Fruit fly (Drosophila melanogaster) whole organism, embryonic: ENCODE results near the gene Bx42.

Experiments used
- CG11085 ChIP-seq: fragments of 200-800 bp; sonication (Bioruptor generic); IDR thresholded peaks from 2 replicates; pipeline ENCODE4 v1.3.6; 2022; ENCODE audit warnings: missing biosample characterization, missing genetic modification characterization
- CG14014 ChIP-seq: fragments of 200-800 bp; sonication (Bioruptor generic); IDR thresholded peaks from 2 replicates; pipeline ENCODE4 v1.3.6; 2022; ENCODE audit warnings: missing biosample characterization, missing genetic modification characterization
- CG14710 ChIP-seq: fragments of 200-800 bp; sonication (Bioruptor generic); optimal IDR thresholded peaks from 3 replicates; lab custom pipeline; 2019; ENCODE audit warnings: missing biosample characterization, mild to moderate bottlenecking, missing genetic modification characterization, moderate library complexity
- CG15696 ChIP-seq: fragments of 200-800 bp; sonication (Bioruptor generic); optimal IDR thresholded peaks from 2 replicates; lab custom pipeline; 2019; ENCODE audit warnings: missing biosample characterization, mild to moderate bottlenecking, missing genetic modification characterization, moderate library complexity
- CG17361 ChIP-seq: fragments of 200-800 bp; sonication (Bioruptor generic); IDR thresholded peaks from 3 replicates; pipeline ENCODE4 v1.3.6; 2022; ENCODE audit warnings: missing biosample characterization, missing genetic modification characterization
- CG1792 ChIP-seq: fragments of 200-800 bp; sonication (Bioruptor generic); optimal IDR thresholded peaks from 2 replicates; lab custom pipeline; 2016; ENCODE audit warnings: missing biosample characterization, missing genetic modification characterization
- CG31441 ChIP-seq: fragments of 200-800 bp; sonication (Bioruptor generic); IDR thresholded peaks from 2 replicates; pipeline ENCODE4 v1.3.6; 2022; ENCODE audit warnings: missing biosample characterization, missing genetic modification characterization
- CG6683 ChIP-seq: fragments of 200-800 bp; sonication (Bioruptor generic); optimal IDR thresholded peaks from 2 replicates; lab custom pipeline; 2017; ENCODE audit warnings: missing biosample characterization, mild to moderate bottlenecking, missing genetic modification characterization, missing genetic modification reagents
- CG8089 ChIP-seq: fragments of 200-800 bp; sonication (Bioruptor generic); optimal IDR thresholded peaks from 3 replicates; lab custom pipeline; 2016; ENCODE audit warnings: missing biosample characterization, missing genetic modification characterization
- CG8388 ChIP-seq: fragments of 200-800 bp; sonication (Bioruptor generic); optimal IDR thresholded peaks from 2 replicates; lab custom pipeline; 2019; ENCODE audit warnings: missing biosample characterization, mild to moderate bottlenecking, missing genetic modification characterization, moderate library complexity
- CG9932 ChIP-seq: fragments of 200-800 bp; sonication (Bioruptor generic); IDR thresholded peaks from 2 replicates; pipeline ENCODE4 v1.3.6; 2022; ENCODE audit warnings: missing biosample characterization, missing genetic modification characterization
- CHES-1-like ChIP-seq: fragments of 200-800 bp; sonication (Bioruptor generic); optimal IDR thresholded peaks from 2 replicates; lab custom pipeline; 2016; ENCODE audit warnings: missing biosample characterization, missing genetic modification characterization
- Dek ChIP-seq: fragments of 200-800 bp; sonication (Bioruptor generic); optimal IDR thresholded peaks from 3 replicates; lab custom pipeline; 2019; ENCODE audit warnings: missing biosample characterization, mild to moderate bottlenecking, missing genetic modification characterization, moderate library complexity
- E2f1 ChIP-seq: fragments of 200-800 bp; sonication (Bioruptor generic); IDR thresholded peaks from 2 replicates; pipeline ENCODE4 v1.3.6; 2022; ENCODE audit warnings: missing biosample characterization, missing genetic modification characterization
- Fer1 ChIP-seq: fragments of 200-800 bp; sonication (Bioruptor generic); optimal IDR thresholded peaks from 2 replicates; lab custom pipeline; 2017; ENCODE audit warnings: missing biosample characterization, mild to moderate bottlenecking, missing genetic modification characterization
- Fer2 ChIP-seq: fragments of 200-800 bp; sonication (Bioruptor generic); optimal IDR thresholded peaks from 2 replicates; lab custom pipeline; 2018; ENCODE audit warnings: missing biosample characterization, mild to moderate bottlenecking, missing genetic modification characterization, moderate library complexity
- Fer3 ChIP-seq: fragments of 200-800 bp; sonication (Bioruptor generic); optimal IDR thresholded peaks from 2 replicates; lab custom pipeline; 2018; ENCODE audit warnings: missing biosample characterization, mild to moderate bottlenecking, missing genetic modification characterization, moderate library complexity
- Hsf ChIP-seq: fragments of 200-800 bp; sonication (Bioruptor generic); optimal IDR thresholded peaks from 3 replicates; lab custom pipeline; 2016; ENCODE audit warnings: missing biosample characterization, missing genetic modification characterization
- Lhr ChIP-seq: fragments of 200-800 bp; sonication (Bioruptor generic); optimal IDR thresholded peaks from 3 replicates; lab custom pipeline; 2017; ENCODE audit warnings: mild to moderate bottlenecking, missing biosample characterization, missing genetic modification reagents, missing genetic modification characterization
- Meics ChIP-seq: fragments of 200-800 bp; sonication (Bioruptor generic); optimal IDR thresholded peaks from 2 replicates; lab custom pipeline; 2017; ENCODE audit warnings: missing biosample characterization, mild to moderate bottlenecking, missing genetic modification characterization
- Nf-YC ChIP-seq: fragments of 200-800 bp; optimal IDR thresholded peaks from 3 replicates; lab custom pipeline; 2019; ENCODE audit warnings: missing biosample characterization, mild to moderate bottlenecking, missing genetic modification characterization, moderate library complexity
- Oli ChIP-seq: fragments of 200-800 bp; sonication (Bioruptor generic); optimal IDR thresholded peaks from 2 replicates; lab custom pipeline; 2018; ENCODE audit warnings: missing biosample characterization, mild to moderate bottlenecking, missing genetic modification characterization, moderate library complexity
- Ptx1 ChIP-seq: fragments of 200-800 bp; sonication (Bioruptor generic); IDR thresholded peaks from 2 replicates; pipeline ENCODE4 v1.3.6; 2022; ENCODE audit warnings: missing biosample characterization, missing genetic modification characterization
- Xrp1 ChIP-seq: fragments of 200-800 bp; sonication (Bioruptor generic); IDR thresholded peaks from 2 replicates; pipeline ENCODE4 v1.3.6; 2022; ENCODE audit warnings: missing biosample characterization, missing genetic modification characterization
- bowl ChIP-seq: fragments of 200-800 bp; sonication (Bioruptor generic); IDR thresholded peaks from 2 replicates; pipeline ENCODE4 v1.3.6; 2022; ENCODE audit warnings: missing biosample characterization, missing genetic modification characterization
- chn ChIP-seq: fragments of 200-800 bp; sonication (Bioruptor generic); optimal IDR thresholded peaks from 2 replicates; lab custom pipeline; 2016; ENCODE audit warnings: missing biosample characterization, missing genetic modification characterization
- crc ChIP-seq: fragments of 200-800 bp; sonication (Bioruptor generic); optimal IDR thresholded peaks from 2 replicates; lab custom pipeline; 2016; ENCODE audit warnings: missing biosample characterization, missing genetic modification characterization
- crp ChIP-seq, 2 experiments: fragments of 200-800 bp; sonication (Bioruptor generic); optimal IDR thresholded peaks; 2 replicates in 1 of 2; 3 replicates in 1 of 2; lab custom pipeline; 2017; ENCODE audit warnings: missing biosample characterization in 2 of 2, missing genetic modification characterization in 2 of 2, mild to moderate bottlenecking in 1 of 2, moderate library complexity in 1 of 2
- ems ChIP-seq: fragments of 200-800 bp; sonication (Bioruptor generic); optimal IDR thresholded peaks from 3 replicates; lab custom pipeline; 2016; ENCODE audit warnings: missing biosample characterization, missing genetic modification characterization
- esg ChIP-seq: fragments of 200-800 bp; sonication (Bioruptor generic); conservative IDR thresholded peaks from 2 replicates; pipeline ENCODE4 v1.3.6; 2022; ENCODE audit warnings: missing biosample characterization, missing genetic modification characterization
- exex ChIP-seq: fragments of 200-800 bp; sonication (Bioruptor generic); optimal IDR thresholded peaks from 4 replicates; lab custom pipeline; 2018; ENCODE audit warnings: missing biosample characterization, mild to moderate bottlenecking, missing genetic modification characterization, moderate library complexity
- fu2 ChIP-seq: fragments of 200-800 bp; sonication (Bioruptor generic); optimal IDR thresholded peaks from 2 replicates; lab custom pipeline; 2016; ENCODE audit warnings: missing biosample characterization, missing genetic modification characterization
- gro ChIP-seq: fragments of 200-800 bp; sonication (Bioruptor generic); optimal IDR thresholded peaks from 2 replicates; lab custom pipeline; 2016; ENCODE audit warnings: missing biosample characterization, missing genetic modification characterization
- gsb-n ChIP-seq: fragments of 200-800 bp; sonication (Bioruptor generic); optimal IDR thresholded peaks from 3 replicates; lab custom pipeline; 2018; ENCODE audit warnings: missing biosample characterization, mild to moderate bottlenecking, missing genetic modification characterization
- hbn ChIP-seq: fragments of 200-800 bp; sonication (Bioruptor generic); IDR thresholded peaks from 2 replicates; pipeline ENCODE4 v1.3.6; 2022; ENCODE audit warnings: missing biosample characterization, missing genetic modification characterization; ENCODE audit not compliant: partially characterized antibody
- ind ChIP-seq: fragments of 200-800 bp; sonication (Bioruptor generic); optimal IDR thresholded peaks from 3 replicates; lab custom pipeline; 2016; ENCODE audit warnings: missing biosample characterization, missing genetic modification characterization
- jumu ChIP-seq: fragments of 200-800 bp; sonication (Bioruptor generic); optimal IDR thresholded peaks from 3 replicates; lab custom pipeline; 2016; ENCODE audit warnings: missing biosample characterization, missing genetic modification characterization
- lmd ChIP-seq: fragments of 200-800 bp; sonication (Bioruptor generic); IDR thresholded peaks from 2 replicates; pipeline ENCODE4 v1.3.6; 2022; ENCODE audit warnings: missing biosample characterization, missing genetic modification characterization
- nom ChIP-seq: fragments of 200-800 bp; sonication (Bioruptor generic); optimal IDR thresholded peaks from 2 replicates; lab custom pipeline; 2017; ENCODE audit warnings: missing biosample characterization, missing genetic modification characterization, mild to moderate bottlenecking, moderate library complexity, missing genetic modification reagents
- prd ChIP-seq, 3 experiments: fragments of >200 bp in 2 of 3; fragments of 200-800 bp in 1 of 3; sonication (Bioruptor generic) in 1 of 3; optimal IDR thresholded peaks in 2 of 3; IDR thresholded peaks in 1 of 3; 2 replicates in 2 of 3; 3 replicates in 1 of 3; pipeline versions ENCODE4 v1.3.6 to Lab custom; 2017 to 2022; ENCODE audit warnings: missing biosample characterization in 1 of 3, missing genetic modification characterization in 1 of 3
- repo ChIP-seq: fragments of 200-800 bp; sonication (Bioruptor generic); optimal IDR thresholded peaks from 2 replicates; lab custom pipeline; 2016; ENCODE audit warnings: missing biosample characterization, missing genetic modification characterization
- scrt ChIP-seq: fragments of 200-800 bp; sonication (Bioruptor generic); optimal IDR thresholded peaks from 2 replicates; lab custom pipeline; 2018; ENCODE audit warnings: missing biosample characterization, mild to moderate bottlenecking, missing genetic modification characterization, moderate library complexity
- seq ChIP-seq: fragments of 200-800 bp; sonication (Bioruptor generic); IDR thresholded peaks from 2 replicates; pipeline ENCODE4 v1.3.6; 2022; ENCODE audit warnings: missing biosample characterization, missing genetic modification characterization
- sisA ChIP-seq: fragments of 200-800 bp; sonication (Bioruptor generic); IDR thresholded peaks from 2 replicates; pipeline ENCODE4 v1.3.6; 2022; ENCODE audit warnings: missing biosample characterization, missing genetic modification characterization
- sob ChIP-seq: fragments of 200-800 bp; sonication (Bioruptor generic); IDR thresholded peaks from 2 replicates; pipeline ENCODE4 v1.3.6; 2022; ENCODE audit warnings: missing biosample characterization, missing genetic modification characterization
- tin ChIP-seq: fragments of 200-800 bp; sonication (Bioruptor generic); optimal IDR thresholded peaks from 3 replicates; lab custom pipeline; 2016; ENCODE audit warnings: missing biosample characterization, missing genetic modification characterization
- trem ChIP-seq: fragments of 200-800 bp; optimal IDR thresholded peaks from 3 replicates; lab custom pipeline; 2019; ENCODE audit warnings: missing biosample characterization, mild to moderate bottlenecking, missing genetic modification characterization, moderate library complexity
- trh ChIP-seq: fragments of 200-800 bp; sonication (Bioruptor generic); optimal IDR thresholded peaks from 2 replicates; lab custom pipeline; 2016; ENCODE audit warnings: missing biosample characterization, missing genetic modification characterization
- unc-4 ChIP-seq: fragments of 200-800 bp; sonication (Bioruptor generic); IDR thresholded peaks from 2 replicates; pipeline ENCODE4 v1.3.6; 2022; ENCODE audit warnings: missing biosample characterization, missing genetic modification characterization; ENCODE audit not compliant: partially characterized antibody
- vnd ChIP-seq: fragments of 200-800 bp; sonication (Bioruptor generic); IDR thresholded peaks from 3 replicates; pipeline ENCODE4 v1.3.6; 2022; ENCODE audit warnings: missing biosample characterization, missing genetic modification characterization; ENCODE audit not compliant: partially characterized antibody

The Bx42 gene

DNA sequence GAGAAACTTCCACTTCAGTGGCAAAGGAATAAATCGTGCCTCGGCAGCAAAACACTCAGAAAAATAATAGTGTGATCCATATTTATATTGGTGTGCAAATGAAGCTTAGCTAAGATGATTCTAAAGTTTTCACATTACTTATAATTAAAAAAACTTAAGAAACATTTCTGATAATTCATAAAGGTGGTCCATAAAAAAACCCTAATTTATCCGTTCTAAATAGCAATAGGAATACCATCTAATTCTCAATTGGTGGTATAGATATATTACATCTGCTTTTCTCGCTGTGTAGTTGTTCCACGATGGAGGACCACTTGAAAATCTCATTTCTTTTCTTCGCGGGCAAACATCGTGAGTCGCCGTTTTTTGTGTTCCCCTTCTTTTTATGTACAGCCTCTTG lies 48.7 kb upstream of the Bx42 start (continued):
- TF ChIP-seq Lhr (GFP tag; lab: Kevin White, UChicago) (no peak), ind (GFP tag; lab: Kevin White, UChicago) (peak; percentile 61), CG1792 (GFP tag; lab: Kevin White, UChicago) (peak; percentile 23), scrt (GFP tag; lab: Kevin White, UChicago) (peak; percentile 39), trem (peak; percentile 44), CG17361 (GFP tag; lab: Robert Waterston, UW) (peak; percentile 64; the same call in 2 of the 3 replicates), vnd (no peak), CG8089 (GFP tag; lab: Kevin White, UChicago) (peak; percentile 39), trh (GFP tag; lab: Kevin White, UChicago) (peak; percentile 14), Fer2 (tag; lab: Kevin White, UChicago) (peak; percentile 23), Nf-YC (tag; lab: Kevin White, UChicago) (peak; percentile 10), crp (GFP tag; optimal IDR thresholded peaks at IDR 0.05; lab: Kevin White, UChicago) (no peak), repo (no peak), CG8388 (GFP tag; lab: Kevin White, UChicago) (peak; percentile 39), ems (peak; percentile 9), CG6683 (GFP tag; lab: Kevin White, UChicago) (peak; percentile 9), prd (optimal IDR thresholded peaks at IDR 0.05; lab: Kevin White, UChicago) (no peak), prd (GFP tag; IDR thresholded peaks at IDR 0.05; lab: Robert Waterston, UW) (peak; percentile 43; the same call in 2 of the 3 replicates), gro (peak; percentile 29), gsb-n (tag; lab: Kevin White, UChicago) (peak; percentile 9), CG14710 (tag; lab: Kevin White, UChicago) (peak; percentile 73), CG11085 (GFP tag; lab: Robert Waterston, UW) (no peak), seq (GFP tag; lab: Robert Waterston, UW) (0 out of 2 replicates have a peak, but pooled peaks have one; percentile 13), unc-4 (GFP tag; lab: Robert Waterston, UW) (no peak), hbn (GFP tag; lab: Robert Waterston, UW) (no peak), CHES-1-like (GFP tag; lab: Kevin White, UChicago) (peak; percentile 4), Fer3 (tag; lab: Kevin White, UChicago) (peak; percentile 57), tin (peak; percentile 69), fu2 (GFP tag; lab: Kevin White, UChicago) (no peak), nom (GFP tag; lab: Kevin White, UChicago) (peak; percentile 50), bowl (GFP tag; lab: Robert Waterston, UW) (no peak), exex (tag; lab: Kevin White, UChicago) (no peak), CG9932 (peak; percentile 44), esg (peak; percentile 38; the same call in 1 of the 2 replicates), Dek (peak; percentile 25), Fer1 (peak; percentile 67), lmd (peak; percentile 48; the same call in 1 of the 2 replicates), Ptx1 (GFP tag; lab: Robert Waterston, UW) (peak; percentile 65), sisA (GFP tag; lab: Robert Waterston, UW) (peak; percentile 60), crc (peak; percentile 3), Xrp1 (GFP tag; lab: Robert Waterston, UW) (peak; percentile 61), chn (GFP tag; lab: Kevin White, UChicago) (no peak), sob (GFP tag; lab: Robert Waterston, UW) (no peak; the same call in 1 of the 2 replicates), E2f1 (GFP tag; lab: Robert Waterston, UW) (peak; percentile 28; the same call in 1 of the 2 replicates), CG31441 (GFP tag; lab: Robert Waterston, UW) (peak; percentile 25; the same call in 1 of the 2 replicates), Oli (tag; lab: Kevin White, UChicago) (peak; percentile 67), jumu (GFP tag; lab: Kevin White, UChicago) (peak; percentile 3), CG14014 (GFP tag; lab: Robert Waterston, UW) (no peak), Meics (peak; percentile 70), Hsf (peak; percentile 46), CG15696 (tag; lab: Kevin White, UChicago) (peak; percentile 81)
